Worm (Caenorhabditis elegans) whole organism, L1 larva: ENCODE measurements around the gene F14D2.7.

Source experiments
- C16A3.4 ChIP-seq: fragments of 150-350 bp; optimal IDR thresholded peaks from 2 replicates; lab custom pipeline; 2014; ENCODE audit warnings: missing biosample characterization, missing genetic modification characterization
- C34B4.2 ChIP-seq: sonication (generic microtip); optimal IDR thresholded peaks from 2 replicates; lab custom pipeline; 2017; ENCODE audit warnings: mild to moderate bottlenecking, missing genetic modification characterization, missing compliant biosample characterization
- aha-1 ChIP-seq: fragments of 150-350 bp; optimal IDR thresholded peaks from 2 replicates; lab custom pipeline; 2014; ENCODE audit warnings: missing biosample characterization, missing genetic modification characterization
- ama-1 ChIP-seq: fragments of 150-350 bp; optimal IDR thresholded peaks from 2 replicates; lab custom pipeline; 2014
- ceh-63 ChIP-seq: fragments of 200-800 bp; sonication (Bioruptor generic); optimal IDR thresholded peaks from 2 replicates; lab custom pipeline; 2018; ENCODE audit warnings: mild to moderate bottlenecking, missing genetic modification characterization, missing compliant biosample characterization
- ceh-8 ChIP-seq: fragments of 200-800 bp; sonication (Bioruptor generic); optimal IDR thresholded peaks from 2 replicates; lab custom pipeline; 2018; ENCODE audit warnings: mild to moderate bottlenecking, missing genetic modification characterization, moderate library complexity, missing compliant biosample characterization
- ceh-82 ChIP-seq, 3 experiments: fragments of 150-350 bp in 1 of 3; sonication (generic microtip) in 2 of 3; optimal IDR thresholded peaks; 2 replicates each; lab custom pipeline; 2014 to 2017; ENCODE audit warnings: missing biosample characterization in 3 of 3, missing genetic modification characterization in 3 of 3
- ceh-90 ChIP-seq: sonication (generic microtip); optimal IDR thresholded peaks from 2 replicates; lab custom pipeline; 2016; ENCODE audit warnings: missing genetic modification characterization, missing compliant biosample characterization
- dpl-1 ChIP-seq, 3 experiments: fragments of 150-350 bp in 2 of 3; sonication (generic microtip) in 1 of 3; optimal IDR thresholded peaks; 2 replicates each; lab custom pipeline; 2014 to 2017; ENCODE audit warnings: missing biosample characterization in 3 of 3, missing genetic modification characterization in 3 of 3, missing genetic modification reagents in 3 of 3
- efl-3 ChIP-seq: fragments of 200-800 bp; sonication (Bioruptor generic); optimal IDR thresholded peaks from 2 replicates; lab custom pipeline; 2018; ENCODE audit warnings: mild to moderate bottlenecking, missing genetic modification characterization, missing compliant biosample characterization
- egl-13 ChIP-seq: sonication (generic microtip); optimal IDR thresholded peaks from 2 replicates; lab custom pipeline; 2016; ENCODE audit warnings: missing genotype, missing genetic modification reagents, missing genetic modification characterization, missing compliant biosample characterization
- egl-27 ChIP-seq, 2 experiments: fragments of 150-350 bp in 1 of 2; sonication (generic microtip); optimal IDR thresholded peaks; 3 replicates each; lab custom pipeline; 2017 to 2018; ENCODE audit warnings: missing biosample characterization in 2 of 2, missing genetic modification characterization in 2 of 2, missing genetic modification reagents in 2 of 2
- fkh-4 ChIP-seq: sonication (generic microtip); optimal IDR thresholded peaks from 2 replicates; lab custom pipeline; 2016; ENCODE audit warnings: missing compliant biosample characterization, missing genetic modification characterization, borderline replicate concordance
- fkh-8 ChIP-seq: sonication (generic microtip); optimal IDR thresholded peaks from 2 replicates; lab custom pipeline; 2016; ENCODE audit warnings: mild to moderate bottlenecking, missing genetic modification characterization, missing compliant biosample characterization
- fos-1 ChIP-seq: fragments of 150-350 bp; optimal IDR thresholded peaks from 2 replicates; lab custom pipeline; 2014; ENCODE audit warnings: missing biosample characterization, missing genetic modification characterization
- hlh-4 ChIP-seq: sonication (generic microtip); optimal IDR thresholded peaks from 2 replicates; lab custom pipeline; 2016; ENCODE audit warnings: mild to moderate bottlenecking, missing genetic modification characterization, missing compliant biosample characterization
- irx-1 ChIP-seq: sonication (generic microtip); optimal IDR thresholded peaks from 2 replicates; lab custom pipeline; 2016; ENCODE audit warnings: missing genetic modification characterization, missing compliant biosample characterization
- jun-1 ChIP-seq: fragments of 150-350 bp; optimal IDR thresholded peaks from 2 replicates; lab custom pipeline; 2014; ENCODE audit warnings: missing biosample characterization, missing genetic modification reagents, missing genetic modification characterization
- lin-13 ChIP-seq: fragments of 150-350 bp; optimal IDR thresholded peaks from 2 replicates; lab custom pipeline; 2014; ENCODE audit warnings: missing biosample characterization, missing genetic modification reagents, missing genetic modification characterization
- lin-35 ChIP-seq, 2 experiments: fragments of 150-350 bp; optimal IDR thresholded peaks; 2 replicates each; lab custom pipeline; 2014; ENCODE audit warnings: missing biosample characterization in 2 of 2, missing genetic modification characterization in 2 of 2, missing genetic modification reagents in 2 of 2
- lin-39 ChIP-seq: fragments of 150-350 bp; optimal IDR thresholded peaks from 2 replicates; lab custom pipeline; 2014; ENCODE audit warnings: missing biosample characterization, missing genetic modification reagents, missing genetic modification characterization
- lir-3 ChIP-seq: sonication (generic microtip); optimal IDR thresholded peaks from 2 replicates; lab custom pipeline; 2016; ENCODE audit warnings: mild to moderate bottlenecking, missing genetic modification characterization, moderate library complexity, missing compliant biosample characterization; ENCODE audit not compliant: poor library complexity
- lsy-2 ChIP-seq, 2 experiments: fragments of 150-350 bp; optimal IDR thresholded peaks; 2 replicates each; lab custom pipeline; 2014; ENCODE audit warnings: missing biosample characterization in 2 of 2, missing genetic modification characterization in 2 of 2
- mab-9 ChIP-seq: fragments of 200-800 bp; sonication (Bioruptor generic); IDR thresholded peaks from 2 replicates; pipeline ENCODE4 v1.3.6; 2022; ENCODE audit warnings: missing genetic modification reagents, missing genetic modification characterization, missing compliant biosample characterization
- mdl-1 ChIP-seq, 2 experiments: fragments of 150-350 bp; optimal IDR thresholded peaks; 2 replicates each; lab custom pipeline; 2014 to 2017; ENCODE audit warnings: missing biosample characterization in 2 of 2, missing genetic modification characterization in 2 of 2, inconsistent platforms in 1 of 2
- mef-2 ChIP-seq: fragments of 150-350 bp; optimal IDR thresholded peaks from 2 replicates; lab custom pipeline; 2014; ENCODE audit warnings: missing biosample characterization, missing genetic modification characterization
- nhr-12 ChIP-seq: sonication (generic microtip); optimal IDR thresholded peaks from 2 replicates; lab custom pipeline; 2017; ENCODE audit warnings: missing biosample characterization, missing genetic modification characterization
- nhr-19 ChIP-seq: fragments of 200-800 bp; sonication (Bioruptor generic); conservative IDR thresholded peaks from 2 replicates; pipeline ENCODE4 v1.3.6; 2022; ENCODE audit warnings: missing genetic modification characterization, missing compliant biosample characterization
- nhr-28 ChIP-seq: fragments of 150-350 bp; optimal IDR thresholded peaks from 2 replicates; lab custom pipeline; 2014; ENCODE audit warnings: missing biosample characterization, missing genetic modification characterization
- nhr-77 ChIP-seq: fragments of 150-350 bp; optimal IDR thresholded peaks from 2 replicates; lab custom pipeline; 2014; ENCODE audit warnings: missing biosample characterization, missing genetic modification characterization
- nhr-85 ChIP-seq: sonication (generic microtip); peaks from one replicate; lab custom pipeline; 2016; ENCODE audit warnings: missing genetic modification characterization, inconsistent platforms, missing compliant biosample characterization
- pag-3 ChIP-seq: sonication (generic microtip); optimal IDR thresholded peaks from 2 replicates; lab custom pipeline; 2017; ENCODE audit warnings: missing genetic modification characterization, mild to moderate bottlenecking, missing compliant biosample characterization, antibody characterized with exemption, borderline replicate concordance; ENCODE audit not compliant: insufficient read depth
- pqm-1 ChIP-seq: sonication (generic microtip); optimal IDR thresholded peaks from 3 replicates; lab custom pipeline; 2017; ENCODE audit warnings: missing biosample characterization, missing genetic modification characterization
- snpc-4 ChIP-seq: fragments of 150-350 bp; optimal IDR thresholded peaks from 2 replicates; lab custom pipeline; 2014; ENCODE audit warnings: missing biosample characterization, missing genetic modification characterization
- snu-23 ChIP-seq: sonication (generic microtip); optimal IDR thresholded peaks from 2 replicates; lab custom pipeline; 2016; ENCODE audit warnings: missing genetic modification characterization, missing compliant biosample characterization
- sup-37 ChIP-seq: fragments of 200-800 bp; sonication (Bioruptor generic); optimal IDR thresholded peaks from 2 replicates; lab custom pipeline; 2018; ENCODE audit warnings: mild to moderate bottlenecking, missing genetic modification characterization, missing compliant biosample characterization
- swsn-7 ChIP-seq: sonication (generic microtip); optimal IDR thresholded peaks from 2 replicates; lab custom pipeline; 2016; ENCODE audit warnings: missing genetic modification characterization, missing compliant biosample characterization
- tbx-2 ChIP-seq: sonication (generic microtip); optimal IDR thresholded peaks from 2 replicates; lab custom pipeline; 2016; ENCODE audit warnings: missing genetic modification characterization, missing compliant biosample characterization
- tlp-1 ChIP-seq: fragments of 150-350 bp; optimal IDR thresholded peaks from 2 replicates; lab custom pipeline; 2014; ENCODE audit warnings: missing biosample characterization, missing genetic modification characterization
- unc-30 ChIP-seq: sonication (generic microtip); optimal IDR thresholded peaks from 2 replicates; lab custom pipeline; 2017; ENCODE audit warnings: missing biosample characterization, missing genetic modification characterization
- unc-98 ChIP-seq: fragments of 200-800 bp; sonication (Bioruptor generic); IDR thresholded peaks from 2 replicates; pipeline ENCODE4 v1.3.6; 2022; ENCODE audit warnings: missing genetic modification characterization, missing compliant biosample characterization
- ztf-11 ChIP-seq, 2 experiments: sonication (generic microtip); optimal IDR thresholded peaks; 2 replicates each; lab custom pipeline; 2016 to 2017; ENCODE audit warnings: missing genetic modification characterization in 2 of 2, missing biosample characterization in 1 of 2, missing compliant biosample characterization in 1 of 2
- ztf-4 ChIP-seq: fragments of 150-350 bp; optimal IDR thresholded peaks from 2 replicates; lab custom pipeline; 2014; ENCODE audit warnings: missing biosample characterization, missing genetic modification characterization

The F14D2.7 gene

DNA sequence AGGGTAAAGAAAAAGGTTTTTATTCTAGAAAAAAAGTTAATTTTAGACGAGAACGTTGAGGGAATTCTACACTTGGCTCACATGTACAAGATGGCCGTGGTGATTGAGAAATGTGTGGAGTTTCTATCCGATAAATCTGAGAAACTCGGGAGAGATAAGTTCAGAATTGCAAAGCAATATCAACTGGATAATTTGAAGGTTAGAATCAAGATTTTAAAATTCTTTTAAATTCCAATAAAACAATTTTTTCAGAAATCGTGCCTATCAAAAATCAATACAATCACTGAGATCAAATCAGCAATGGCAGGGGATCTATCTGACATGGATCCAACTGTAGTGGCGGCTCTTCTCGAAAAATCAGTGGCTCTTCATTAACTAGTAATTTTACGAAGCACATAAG lies 39.8 kb upstream of the F14D2.7 start, which contains the start of gene Y49F6C.2:
Y49F6C.2 (plus strand) TSS at position 301 of the 400 bp plus-strand sequence.
- TF ChIP-seq snpc-4 (tag; lab: Kevin White, UChicago) (no peak), pag-3 (tag; lab: Kevin White, UChicago) (no peak), snu-23 (GFP tag; lab: Kevin White, UChicago) (no peak), lsy-2 (tag; optimal IDR thresholded peaks at IDR 0.05; lab: Kevin White, UChicago) (no peak), nhr-12 (no peak), egl-27 (tag; optimal IDR thresholded peaks at IDR 0.05; lab: Kevin White, UChicago) (no peak), irx-1 (tag; lab: Kevin White, UChicago) (no peak), swsn-7 (tag; lab: Kevin White, UChicago) (no peak), efl-3 (GFP tag; lab: Kevin White, UChicago) (no peak), tlp-1 (no peak), nhr-77 (tag; lab: Kevin White, UChicago) (no peak), lin-39 (tag; lab: Kevin White, UChicago) (no peak), ztf-11 (tag; optimal IDR thresholded peaks at IDR 0.05; lab: Kevin White, UChicago) (no peak), ama-1 (lab: Kevin White, UChicago) (no peak), mef-2 (no peak), pqm-1 (tag; lab: Kevin White, UChicago) (no peak), dpl-1 (GFP tag; optimal IDR thresholded peaks at IDR 0.05; lab: Kevin White, UChicago) (no peak), ztf-4 (no peak)

DNA sequence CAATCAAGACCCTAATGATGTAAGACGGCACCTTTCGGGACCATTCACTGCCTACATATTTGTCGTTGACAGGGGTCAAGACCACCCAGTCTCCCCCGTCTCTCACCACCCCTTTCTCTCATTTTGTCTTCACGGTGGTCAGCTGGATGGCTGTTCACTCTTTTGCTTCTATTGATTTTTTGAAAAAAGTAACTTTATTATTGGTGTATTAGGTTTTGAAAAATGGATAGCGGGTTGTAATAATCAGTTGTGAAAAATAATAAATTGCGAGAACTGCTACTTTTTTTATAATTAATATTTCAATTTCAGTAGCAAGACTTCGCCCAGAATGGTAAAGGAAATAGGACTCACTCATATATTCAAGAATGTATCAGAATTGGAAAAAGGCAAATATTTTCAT lies 38.3 kb upstream of the F14D2.7 start, which contains the start of gene bath-9:
bath-9 (plus strand) TSS at position 301 of the 400 bp plus-strand sequence.
- no peak for TF ChIP-seq swsn-7 (tag; lab: Kevin White, UChicago)
- TF ChIP-seq jun-1: no peak
- no peak for TF ChIP-seq nhr-28 (tag; lab: Kevin White, UChicago)
- no peak for TF ChIP-seq mef-2
- no peak for TF ChIP-seq irx-1 (tag; lab: Kevin White, UChicago)
- TF ChIP-seq egl-13 (tag; lab: Kevin White, UChicago): no peak
- no peak for TF ChIP-seq nhr-77 (tag; lab: Kevin White, UChicago)
- no peak for TF ChIP-seq lin-35 (GFP tag; optimal IDR thresholded peaks at IDR 0.05; lab: Kevin White, UChicago)

DNA sequence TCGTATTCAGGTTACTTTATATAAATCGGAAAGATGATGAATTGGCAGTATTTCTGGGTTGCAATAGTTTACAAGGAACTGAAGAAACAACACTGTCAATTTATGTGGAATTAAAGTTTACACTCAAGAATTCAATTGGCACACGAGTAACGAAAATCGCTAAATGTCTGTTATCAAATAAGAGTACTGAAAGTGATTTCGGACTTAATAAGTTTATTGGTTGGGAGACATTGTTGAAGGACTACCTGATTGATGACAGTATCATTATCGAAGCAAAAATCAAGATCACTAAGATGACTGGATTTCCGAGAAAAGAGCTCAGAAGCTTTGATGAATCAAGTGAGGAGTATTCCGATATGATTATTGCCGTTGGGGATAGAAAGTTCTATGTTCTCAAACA lies 36.8 kb upstream of the F14D2.7 start:
- TF ChIP-seq nhr-77 (tag; lab: Kevin White, UChicago): no peak
- no peak for TF ChIP-seq ceh-90 (tag; lab: Kevin White, UChicago)
- no peak for TF ChIP-seq tbx-2
- no peak for TF ChIP-seq mdl-1 (tag; optimal IDR thresholded peaks at IDR 0.05; lab: Kevin White, UChicago)
- TF ChIP-seq fos-1 (tag; lab: Kevin White, UChicago): no peak
- no peak for TF ChIP-seq ceh-63 (GFP tag; lab: Kevin White, UChicago)
- TF ChIP-seq nhr-19 (GFP tag; lab: Robert Waterston, UW): no peak
- TF ChIP-seq lir-3 (tag; lab: Kevin White, UChicago): no peak
- no peak for TF ChIP-seq dpl-1 (GFP tag; optimal IDR thresholded peaks at IDR 0.05; lab: Kevin White, UChicago)
- TF ChIP-seq, all 84 proteins: peak for 0

DNA sequence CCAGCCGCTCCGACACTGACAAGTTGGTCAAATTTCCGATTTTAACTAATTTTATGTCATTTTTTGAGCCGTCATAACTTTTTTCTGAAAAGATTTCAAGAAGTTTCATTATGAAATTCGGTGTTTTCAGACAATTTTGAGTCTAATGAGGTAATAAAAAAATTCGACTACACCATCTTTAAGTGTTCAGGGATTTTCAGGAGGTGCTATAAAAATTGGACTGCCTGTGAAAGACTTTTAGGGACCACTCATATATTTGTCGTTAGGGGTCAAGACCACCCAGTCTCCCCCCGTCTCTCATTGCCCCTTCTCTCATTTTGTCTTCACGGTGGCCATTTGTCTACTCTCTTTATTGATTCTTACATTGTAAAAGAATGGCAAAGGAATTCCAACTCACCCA lies 36.3 kb upstream of the F14D2.7 start, which contains the start of gene bath-10:
bath-10 (plus strand) TSS at position 301 of the 400 bp plus-strand sequence.
- TF ChIP-seq nhr-85 (tag; lab: Kevin White, UChicago): no peak
- TF ChIP-seq ceh-8 (GFP tag; lab: Kevin White, UChicago): no peak
- TF ChIP-seq ceh-82 (tag; optimal IDR thresholded peaks at IDR 0.05; lab: Kevin White, UChicago): no peak
- TF ChIP-seq ztf-4: no peak
- TF ChIP-seq C34B4.2 (tag; lab: Kevin White, UChicago): no peak
- TF ChIP-seq lin-13 (GFP tag; lab: Kevin White, UChicago): no peak
- no peak for TF ChIP-seq dpl-1 (GFP tag; optimal IDR thresholded peaks at IDR 0.05; lab: Kevin White, UChicago)
- TF ChIP-seq unc-30 (tag; lab: Kevin White, UChicago): no peak
- no peak for TF ChIP-seq fkh-8 (tag; lab: Kevin White, UChicago)
- TF ChIP-seq tlp-1: no peak
- no peak for TF ChIP-seq hlh-4 (tag; lab: Kevin White, UChicago)
- no peak for TF ChIP-seq egl-13 (tag; lab: Kevin White, UChicago)
- no peak for TF ChIP-seq fkh-4 (tag; lab: Kevin White, UChicago)
- TF ChIP-seq aha-1 (tag; lab: Kevin White, UChicago): no peak
- TF ChIP-seq lir-3 (tag; lab: Kevin White, UChicago): no peak
- no peak for TF ChIP-seq sup-37 (GFP tag; lab: Kevin White, UChicago)
- TF ChIP-seq efl-3 (GFP tag; lab: Kevin White, UChicago): no peak
- TF ChIP-seq C16A3.4: no peak
- no peak for TF ChIP-seq mab-9 (GFP tag; lab: Robert Waterston, UW)
- no peak for TF ChIP-seq unc-98 (GFP tag; lab: Robert Waterston, UW)
